Fruit fly (Drosophila melanogaster) whole organism, embryonic: Measurements from ENCODE around the gene Pss.

Source experiments
- B-H1 ChIP-seq: fragments of 200-800 bp; sonication (Bioruptor generic); IDR thresholded peaks from 3 replicates; pipeline ENCODE4 v1.3.6; 2022; ENCODE audit warnings: missing biosample characterization, missing genetic modification characterization
- CG10147 ChIP-seq: fragments of 200-800 bp; sonication (Bioruptor generic); optimal IDR thresholded peaks from 2 replicates; lab custom pipeline; 2019; ENCODE audit warnings: missing biosample characterization, mild to moderate bottlenecking, missing genetic modification characterization, moderate library complexity
- CG10267 ChIP-seq: fragments of 200-800 bp; sonication (Bioruptor generic); optimal IDR thresholded peaks from 2 replicates; lab custom pipeline; 2018; ENCODE audit warnings: missing biosample characterization, mild to moderate bottlenecking, missing genetic modification characterization, moderate library complexity
- CG10565 ChIP-seq: fragments of 200-800 bp; sonication (Bioruptor generic); optimal IDR thresholded peaks from 3 replicates; lab custom pipeline; 2016; ENCODE audit warnings: missing biosample characterization, mild to moderate bottlenecking, missing genetic modification characterization
- CG12071 ChIP-seq: fragments of 200-800 bp; sonication (Bioruptor generic); optimal IDR thresholded peaks from 3 replicates; lab custom pipeline; 2018; ENCODE audit warnings: missing biosample characterization, mild to moderate bottlenecking, missing genetic modification characterization
- CG13296 ChIP-seq: fragments of 200-800 bp; sonication (Bioruptor generic); optimal IDR thresholded peaks from 3 replicates; lab custom pipeline; 2018; ENCODE audit warnings: missing biosample characterization, mild to moderate bottlenecking, missing genetic modification characterization
- CG15073 ChIP-seq: fragments of 200-800 bp; sonication (Bioruptor generic); optimal IDR thresholded peaks from 2 replicates; lab custom pipeline; 2016; ENCODE audit warnings: missing biosample characterization, missing genetic modification characterization
- CG1603 ChIP-seq: fragments of 200-800 bp; sonication (Bioruptor generic); optimal IDR thresholded peaks from 2 replicates; lab custom pipeline; 2019; ENCODE audit warnings: missing biosample characterization, mild to moderate bottlenecking, missing genetic modification characterization, moderate library complexity
- CG18599 ChIP-seq: fragments of 200-800 bp; sonication (Bioruptor generic); optimal IDR thresholded peaks from 3 replicates; lab custom pipeline; 2017; ENCODE audit warnings: missing biosample characterization, missing genetic modification characterization, mild to moderate bottlenecking, moderate library complexity, missing genetic modification reagents
- CG2875 ChIP-seq: fragments of 200-800 bp; sonication (Bioruptor generic); optimal IDR thresholded peaks from 2 replicates; lab custom pipeline; 2017; ENCODE audit warnings: missing biosample characterization, mild to moderate bottlenecking, missing genetic modification characterization, missing genetic modification reagents
- CG30403 ChIP-seq: fragments of 200-800 bp; sonication (Bioruptor generic); optimal IDR thresholded peaks from 3 replicates; lab custom pipeline; 2016; ENCODE audit warnings: missing biosample characterization, missing genetic modification characterization
- CG30431 ChIP-seq: fragments of 200-800 bp; sonication (Bioruptor generic); optimal IDR thresholded peaks from 2 replicates; lab custom pipeline; 2017; ENCODE audit warnings: missing biosample characterization, missing genetic modification characterization
- CG31388 ChIP-seq: fragments of 200-800 bp; sonication (Bioruptor generic); optimal IDR thresholded peaks from 2 replicates; lab custom pipeline; 2016; ENCODE audit warnings: missing biosample characterization, missing genetic modification characterization
- CG3995 ChIP-seq: fragments of 200-800 bp; sonication (Bioruptor generic); optimal IDR thresholded peaks from 3 replicates; lab custom pipeline; 2016; ENCODE audit warnings: missing biosample characterization, missing genetic modification characterization
- CG6765 ChIP-seq: fragments of 200-800 bp; sonication (Bioruptor generic); optimal IDR thresholded peaks from 3 replicates; lab custom pipeline; 2017; ENCODE audit warnings: missing biosample characterization, mild to moderate bottlenecking, missing genetic modification characterization
- CG6854 ChIP-seq: fragments of 200-800 bp; sonication (Bioruptor generic); optimal IDR thresholded peaks from 3 replicates; lab custom pipeline; 2017; ENCODE audit warnings: missing biosample characterization, mild to moderate bottlenecking, missing genetic modification characterization
- CG7839 ChIP-seq: fragments of 200-800 bp; sonication (Bioruptor generic); optimal IDR thresholded peaks from 3 replicates; lab custom pipeline; 2018; ENCODE audit warnings: missing biosample characterization, mild to moderate bottlenecking, missing genetic modification characterization, moderate library complexity
- CG8944 ChIP-seq: fragments of 200-800 bp; sonication (Bioruptor generic); optimal IDR thresholded peaks from 3 replicates; lab custom pipeline; 2016; ENCODE audit warnings: missing biosample characterization, missing genetic modification characterization
- Chrac-16 ChIP-seq: fragments of 200-800 bp; sonication (Bioruptor generic); optimal IDR thresholded peaks from 3 replicates; lab custom pipeline; 2016; ENCODE audit warnings: missing biosample characterization, missing genetic modification characterization
- D19A ChIP-seq: fragments of 200-800 bp; optimal IDR thresholded peaks from 3 replicates; lab custom pipeline; 2019; ENCODE audit warnings: missing biosample characterization, mild to moderate bottlenecking, missing genetic modification characterization, moderate library complexity
- D19B ChIP-seq: fragments of 200-800 bp; sonication (Bioruptor generic); optimal IDR thresholded peaks from 2 replicates; lab custom pipeline; 2017; ENCODE audit warnings: missing biosample characterization, mild to moderate bottlenecking, missing genetic modification characterization
- Dbx ChIP-seq: fragments of 200-800 bp; sonication (Bioruptor generic); IDR thresholded peaks from 3 replicates; pipeline ENCODE4 v1.3.6; 2022; ENCODE audit warnings: missing biosample characterization, missing genetic modification characterization
- Dip2 ChIP-seq: fragments of 200-800 bp; sonication (Bioruptor generic); IDR thresholded peaks from 2 replicates; pipeline ENCODE4 v1.3.6; 2022; ENCODE audit warnings: missing biosample characterization, missing genetic modification characterization
- Hmr ChIP-seq: fragments of 200-800 bp; sonication (Bioruptor generic); optimal IDR thresholded peaks from 3 replicates; lab custom pipeline; 2017; ENCODE audit warnings: mild to moderate bottlenecking, missing biosample characterization, missing genetic modification reagents, missing genetic modification characterization
- Mes4 ChIP-seq: fragments of 200-800 bp; sonication (Bioruptor generic); optimal IDR thresholded peaks from 2 replicates; lab custom pipeline; 2016; ENCODE audit warnings: missing biosample characterization, missing genetic modification characterization
- Mrtf ChIP-seq: fragments of 200-800 bp; sonication (Bioruptor generic); IDR thresholded peaks from 3 replicates; pipeline ENCODE4 v1.3.6; 2022; ENCODE audit warnings: missing biosample characterization, missing genetic modification characterization
- Neu2 ChIP-seq: fragments of 200-800 bp; sonication (Bioruptor generic); optimal IDR thresholded peaks from 3 replicates; lab custom pipeline; 2016; ENCODE audit warnings: missing biosample characterization, missing genetic modification characterization, borderline replicate concordance
- Ptx1 ChIP-seq: fragments of 200-800 bp; sonication (Bioruptor generic); IDR thresholded peaks from 2 replicates; pipeline ENCODE4 v1.3.6; 2022; ENCODE audit warnings: missing biosample characterization, missing genetic modification characterization
- Rfx ChIP-seq: fragments of 200-800 bp; sonication (Bioruptor generic); IDR thresholded peaks from 2 replicates; pipeline ENCODE4 v1.3.6; 2022; ENCODE audit warnings: missing biosample characterization, missing genetic modification characterization
- btn ChIP-seq: fragments of 200-800 bp; sonication (Bioruptor generic); optimal IDR thresholded peaks from 2 replicates; lab custom pipeline; 2016; ENCODE audit warnings: missing biosample characterization, missing genetic modification characterization
- ems ChIP-seq: fragments of 200-800 bp; sonication (Bioruptor generic); optimal IDR thresholded peaks from 3 replicates; lab custom pipeline; 2016; ENCODE audit warnings: missing biosample characterization, missing genetic modification characterization
- ewg ChIP-seq: fragments of 200-800 bp; sonication (Bioruptor generic); optimal IDR thresholded peaks from 3 replicates; lab custom pipeline; 2017; ENCODE audit warnings: mild to moderate bottlenecking, missing biosample characterization, missing genetic modification reagents, missing genetic modification characterization
- gcm2 ChIP-seq: fragments of 200-800 bp; sonication (Bioruptor generic); optimal IDR thresholded peaks from 2 replicates; lab custom pipeline; 2016; ENCODE audit warnings: missing biosample characterization, missing genetic modification characterization
- hth ChIP-seq: fragments of >200 bp; optimal IDR thresholded peaks from 2 replicates; lab custom pipeline; 2017; ENCODE audit warnings: inconsistent platforms
- kah ChIP-seq: fragments of 200-800 bp; sonication (Bioruptor generic); optimal IDR thresholded peaks from 2 replicates; lab custom pipeline; 2018; ENCODE audit warnings: missing biosample characterization, mild to moderate bottlenecking, missing genetic modification characterization
- kay ChIP-seq: fragments of 200-800 bp; sonication (Bioruptor generic); optimal IDR thresholded peaks from 2 replicates; lab custom pipeline; 2016; ENCODE audit warnings: missing biosample characterization, missing genetic modification characterization
- lilli ChIP-seq: fragments of 200-800 bp; sonication (Bioruptor generic); optimal IDR thresholded peaks from 3 replicates; lab custom pipeline; 2016; ENCODE audit warnings: missing biosample characterization, missing genetic modification characterization
- luna ChIP-seq: fragments of 200-800 bp; sonication (Bioruptor generic); optimal IDR thresholded peaks from 2 replicates; lab custom pipeline; 2016; ENCODE audit warnings: missing biosample characterization, missing genetic modification characterization
- phol ChIP-seq: fragments of 200-800 bp; sonication (Bioruptor generic); optimal IDR thresholded peaks from 3 replicates; lab custom pipeline; 2018; ENCODE audit warnings: missing biosample characterization, mild to moderate bottlenecking, missing genetic modification characterization, moderate library complexity
- pzg ChIP-seq: fragments of 200-800 bp; sonication (Bioruptor generic); optimal IDR thresholded peaks from 3 replicates; lab custom pipeline; 2018; ENCODE audit warnings: missing biosample characterization, mild to moderate bottlenecking, missing genetic modification characterization, moderate library complexity
- salm ChIP-seq: fragments of 200-800 bp; sonication (Bioruptor generic); optimal IDR thresholded peaks from 2 replicates; lab custom pipeline; 2018; ENCODE audit warnings: missing biosample characterization, mild to moderate bottlenecking, missing genetic modification characterization
- schlank ChIP-seq: fragments of 200-800 bp; sonication (Bioruptor generic); optimal IDR thresholded peaks from 2 replicates; lab custom pipeline; 2018; ENCODE audit warnings: missing biosample characterization, mild to moderate bottlenecking, missing genetic modification characterization
- shn ChIP-seq: fragments of 200-800 bp; sonication (Bioruptor generic); optimal IDR thresholded peaks from 3 replicates; lab custom pipeline; 2016; ENCODE audit warnings: missing biosample characterization, missing genetic modification characterization
- sob ChIP-seq: fragments of 200-800 bp; sonication (Bioruptor generic); IDR thresholded peaks from 2 replicates; pipeline ENCODE4 v1.3.6; 2022; ENCODE audit warnings: missing biosample characterization, missing genetic modification characterization
- stwl ChIP-seq: fragments of 200-800 bp; sonication (Bioruptor generic); optimal IDR thresholded peaks from 3 replicates; lab custom pipeline; 2018; ENCODE audit warnings: missing biosample characterization, mild to moderate bottlenecking, missing genetic modification characterization, moderate library complexity
- tna ChIP-seq: fragments of 200-800 bp; sonication (Bioruptor generic); IDR thresholded peaks from 2 replicates; pipeline ENCODE4 v1.3.6; 2022; ENCODE audit warnings: missing biosample characterization, missing genetic modification characterization; ENCODE audit not compliant: partially characterized antibody
- trh ChIP-seq: fragments of 200-800 bp; sonication (Bioruptor generic); optimal IDR thresholded peaks from 2 replicates; lab custom pipeline; 2016; ENCODE audit warnings: missing biosample characterization, missing genetic modification characterization
- z ChIP-seq: fragments of 200-800 bp; sonication (Bioruptor generic); IDR thresholded peaks from 3 replicates; pipeline ENCODE4 v1.3.6; 2022; ENCODE audit warnings: missing biosample characterization, missing genetic modification characterization
- zen ChIP-seq: fragments of 200-800 bp; sonication (Bioruptor generic); optimal IDR thresholded peaks from 3 replicates; lab custom pipeline; 2018; ENCODE audit warnings: missing biosample characterization, mild to moderate bottlenecking, missing genetic modification characterization, moderate library complexity
- zfh1 ChIP-seq: fragments of 200-800 bp; sonication (Bioruptor generic); IDR thresholded peaks from 3 replicates; pipeline ENCODE4 v1.3.6; 2022; ENCODE audit warnings: missing biosample characterization, missing genetic modification characterization
- zfh2 ChIP-seq: fragments of 200-800 bp; sonication (Bioruptor generic); optimal IDR thresholded peaks from 2 replicates; lab custom pipeline; 2016; ENCODE audit warnings: missing biosample characterization, missing genetic modification characterization

Pss gene

dm6 chr3L:20526196-20526740, 294 bp upstream of the Pss start, which contains the start of gene Nubp2 (continued):
- TF ChIP-seq CG10267 (tag; lab: Kevin White, UChicago) (peak; percentile 92), CG1603 (tag; lab: Kevin White, UChicago) (peak; percentile 86), CG6765 (GFP tag; lab: Kevin White, UChicago) (peak; percentile 89), CG7839 (tag; lab: Kevin White, UChicago) (peak; percentile 96), CG10147 (GFP tag; lab: Kevin White, UChicago) (peak; percentile 95), Neu2 (GFP tag; lab: Kevin White, UChicago) (peak; percentile 65), z (peak; percentile 65; the same call in 1 of the 3 replicates), sob (GFP tag; lab: Robert Waterston, UW) (peak; percentile 94), zfh1 (GFP tag; lab: Robert Waterston, UW) (peak; percentile 91), tna (GFP tag; lab: Robert Waterston, UW) (no peak), luna (GFP tag; lab: Kevin White, UChicago) (peak; percentile 73), zen (tag; lab: Kevin White, UChicago) (peak; percentile 96), Dbx (GFP tag; lab: Robert Waterston, UW) (peak; percentile 95), CG3995 (GFP tag; lab: Kevin White, UChicago) (peak; percentile 96), ewg (GFP tag; lab: Kevin White, UChicago) (peak; percentile 90), Ptx1 (GFP tag; lab: Robert Waterston, UW) (peak; percentile 94), B-H1 (GFP tag; lab: Robert Waterston, UW) (peak; percentile 77), D19A (tag; lab: Kevin White, UChicago) (peak; percentile 91), CG13296 (peak; percentile 93), schlank (tag; lab: Kevin White, UChicago) (peak; percentile 85), trh (GFP tag; lab: Kevin White, UChicago) (peak; percentile 95), CG6854 (peak; percentile 82), stwl (tag; lab: Kevin White, UChicago) (peak; percentile 79), CG30431 (GFP tag; lab: Kevin White, UChicago) (peak; percentile 91), CG30403 (peak; percentile 99), Mrtf (GFP tag; lab: Robert Waterston, UW) (peak; percentile 89), CG15073 (GFP tag; lab: Kevin White, UChicago) (peak; percentile 78), gcm2 (GFP tag; lab: Kevin White, UChicago) (peak; percentile 86), zfh2 (GFP tag; lab: Kevin White, UChicago) (peak; percentile 96), CG2875 (GFP tag; lab: Kevin White, UChicago) (peak; percentile 76), phol (tag; lab: Kevin White, UChicago) (peak; percentile 98), kah (GFP tag; lab: Kevin White, UChicago) (peak; percentile 89), CG8944 (GFP tag; lab: Kevin White, UChicago) (peak; percentile 92), salm (peak; percentile 84), Dip2 (GFP tag; lab: Robert Waterston, UW) (no peak; the same call in 1 of the 2 replicates), Hmr (GFP tag; lab: Kevin White, UChicago) (peak; percentile 96), pzg (GFP tag; lab: Kevin White, UChicago) (peak; percentile 65), kay (peak; percentile 96), CG12071 (GFP tag; lab: Kevin White, UChicago) (peak; percentile 81), D19B (GFP tag; lab: Kevin White, UChicago) (peak; percentile 89), Chrac-16 (GFP tag; lab: Kevin White, UChicago) (peak; percentile 97), Mes4 (peak; percentile 87), shn (peak; percentile 92), ems (peak; percentile 94), CG10565 (GFP tag; lab: Kevin White, UChicago) (peak; percentile 78), CG31388 (GFP tag; lab: Kevin White, UChicago) (peak; percentile 87), CG18599 (GFP tag; lab: Kevin White, UChicago) (peak; percentile 95), btn (GFP tag; lab: Kevin White, UChicago) (peak; percentile 51), hth (lab: Kevin White, UChicago) (no peak), lilli (peak; percentile 97), Rfx (GFP tag; lab: Robert Waterston, UW) (peak; percentile 95)
